Fruit fly (Drosophila melanogaster): ENCODE results near the gene Rala.

Gene Rala

DNA sequence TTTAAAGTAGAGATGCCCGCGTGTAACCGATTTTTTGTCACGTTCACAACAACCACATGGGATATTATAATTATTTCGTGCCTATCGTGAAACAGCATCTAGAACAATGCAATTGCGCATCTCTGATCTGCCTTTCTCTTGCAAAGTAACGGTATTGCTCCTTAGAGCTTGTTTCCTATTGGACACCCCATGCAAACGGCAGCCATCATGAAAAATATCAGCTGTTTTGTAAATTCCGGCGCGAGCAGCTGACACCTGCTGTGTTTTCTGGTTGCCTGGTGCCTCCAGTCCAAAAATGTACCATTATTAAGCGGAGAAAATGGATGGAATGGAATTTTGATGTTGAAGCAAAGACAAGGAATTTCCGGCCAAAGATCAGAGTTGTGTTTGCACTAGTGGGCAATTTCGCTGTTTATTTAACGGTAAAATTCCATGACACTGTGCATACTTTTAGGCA lies 15.2 kb downstream of the Rala start (continued):
- TF ChIP-seq CG2129 (GFP tag; IDR thresholded peaks at IDR 0.05; ENCODE audit: partially characterized antibody) = peak; percentile 86
- TF ChIP-seq CG17385 (GFP tag; optimal IDR thresholded peaks at IDR 0.05) = peak; percentile 21
- TF ChIP-seq CG1602 (GFP tag; optimal IDR thresholded peaks at IDR 0.05) = no peak
- TF ChIP-seq CG3407 (GFP tag; optimal IDR thresholded peaks at IDR 0.05) = peak; percentile 15
- TF ChIP-seq Scr (GFP tag; IDR thresholded peaks at IDR 0.05; ENCODE audit: partially characterized antibody) = peak; percentile 81
- TF ChIP-seq vnd (GFP tag; IDR thresholded peaks at IDR 0.05; ENCODE audit: partially characterized antibody) = peak; percentile 57; the same call in 1 of the 3 replicates
- peak; percentile 20 for TF ChIP-seq gcm (GFP tag; optimal IDR thresholded peaks at IDR 0.05)
- no peak for TF ChIP-seq CG31365 (tag; optimal IDR thresholded peaks at IDR 0.05)
- peak; percentile 74 for TF ChIP-seq sens (GFP tag)
- peak; percentile 16 for TF ChIP-seq CG15696 (tag; optimal IDR thresholded peaks at IDR 0.05)
- no peak for TF ChIP-seq HmgZ (tag; optimal IDR thresholded peaks at IDR 0.05)
- TF ChIP-seq en (GFP tag; optimal IDR thresholded peaks at IDR 0.05) = no peak
- no peak for TF ChIP-seq CG33557 (GFP tag; optimal IDR thresholded peaks at IDR 0.05)
- no peak for TF ChIP-seq Hmr (GFP tag; optimal IDR thresholded peaks at IDR 0.05)
- TF ChIP-seq CG1529 (GFP tag; optimal IDR thresholded peaks at IDR 0.05) = peak; percentile 1
- TF ChIP-seq CG10431 (GFP tag; optimal IDR thresholded peaks at IDR 0.05) = peak; percentile 44
- no peak for TF ChIP-seq CG12744 (GFP tag; optimal IDR thresholded peaks at IDR 0.05)
- peak; percentile 2 for TF ChIP-seq NC2β (GFP tag; optimal IDR thresholded peaks at IDR 0.05)
- TF ChIP-seq CG17802 (tag; optimal IDR thresholded peaks at IDR 0.05) = no peak
- TF ChIP-seq gce (GFP tag; IDR thresholded peaks at IDR 0.05) = no peak
- no peak for TF ChIP-seq CG12071 (GFP tag; optimal IDR thresholded peaks at IDR 0.05)
- TF ChIP-seq kay (GFP tag; optimal IDR thresholded peaks at IDR 0.05) = no peak
- no peak for TF ChIP-seq eyg (GFP tag; optimal IDR thresholded peaks at IDR 0.05)
- no peak for TF ChIP-seq tup (GFP tag; optimal IDR thresholded peaks at IDR 0.05)
- TF ChIP-seq nerfin-1 (tag; optimal IDR thresholded peaks at IDR 0.05) = peak; percentile 89
- TF ChIP-seq BEAF-32 (GFP tag; optimal IDR thresholded peaks at IDR 0.05) = peak; percentile 77
- TF ChIP-seq CG2875 (GFP tag; optimal IDR thresholded peaks at IDR 0.05) = no peak
- no peak for TF ChIP-seq CG11085 (GFP tag; IDR thresholded peaks at IDR 0.05)
- no peak for TF ChIP-seq YL-1 (GFP tag; optimal IDR thresholded peaks at IDR 0.05)
- TF ChIP-seq h (optimal IDR thresholded peaks at IDR 0.05) = no peak
- peak in 1 of 2 experiments; percentile 43 for TF ChIP-seq eve (GFP tag; optimal IDR thresholded peaks at IDR 0.05)
- peak; percentile 6 for TF ChIP-seq CG12391 (tag; optimal IDR thresholded peaks at IDR 0.05)
- TF ChIP-seq CG5180 (GFP tag; optimal IDR thresholded peaks at IDR 0.05) = peak; percentile 22
- TF ChIP-seq CG16813 (GFP tag; IDR thresholded peaks at IDR 0.05; ENCODE audit: partially characterized antibody) = peak; percentile 85; the same call in 2 of the 3 replicates
- TF ChIP-seq exex (tag; optimal IDR thresholded peaks at IDR 0.05) = no peak
- TF ChIP-seq Pdp1 (GFP tag; optimal IDR thresholded peaks at IDR 0.05) = no peak
- no peak for TF ChIP-seq ab (GFP tag; optimal IDR thresholded peaks at IDR 0.05)
- peak; percentile 93 for TF ChIP-seq Dll (GFP tag; IDR thresholded peaks at IDR 0.05; ENCODE audit: partially characterized antibody)
- TF ChIP-seq fd3F (GFP tag; optimal IDR thresholded peaks at IDR 0.05) = no peak
- TF ChIP-seq CG6791 (GFP tag; IDR thresholded peaks at IDR 0.05; ENCODE audit: partially characterized antibody) = peak; percentile 80
- no peak for TF ChIP-seq CG16863 (GFP tag; optimal IDR thresholded peaks at IDR 0.05)
- TF ChIP-seq lilli (GFP tag; optimal IDR thresholded peaks at IDR 0.05) = no peak
- peak; percentile 94 for TF ChIP-seq sd (tag; optimal IDR thresholded peaks at IDR 0.05)
- peak; percentile 4 for TF ChIP-seq Asciz (GFP tag; optimal IDR thresholded peaks at IDR 0.05)
- TF ChIP-seq sqz (GFP tag; optimal IDR thresholded peaks at IDR 0.05) = no peak
- no peak for TF ChIP-seq zfh2 (GFP tag; optimal IDR thresholded peaks at IDR 0.05)
- no peak for TF ChIP-seq sisA (GFP tag; IDR thresholded peaks at IDR 0.05)
- no peak for TF ChIP-seq z (GFP tag; IDR thresholded peaks at IDR 0.05)
- TF ChIP-seq CG2202 (tag; optimal IDR thresholded peaks at IDR 0.05) = no peak
- TF ChIP-seq CG11093 (GFP tag; IDR thresholded peaks at IDR 0.05) = no peak
